Worm (Caenorhabditis elegans) whole organism, L4 larva: ENCODE data around the gene sri-25.
"Not testable (repeated sequence)": the region's sequence is repeated elsewhere in the genome, so short reads cannot be mapped to it uniquely, and the experiment has no call there.

ENCODE experiments used
- lir-3 ChIP-seq: sonication (generic microtip); optimal IDR thresholded peaks from 2 replicates; lab custom pipeline; 2016; ENCODE audit warnings: mild to moderate bottlenecking, missing genetic modification characterization, missing compliant biosample characterization
- mdl-1 ChIP-seq, 2 experiments: fragments of 150-350 bp in 1 of 2; sonication (generic microtip) in 1 of 2; optimal IDR thresholded peaks; 2 replicates each; lab custom pipeline; 2014 to 2017; ENCODE audit warnings: missing biosample characterization in 2 of 2, missing genetic modification characterization in 2 of 2
- nhr-77 ChIP-seq: fragments of 150-350 bp; optimal IDR thresholded peaks from 2 replicates; lab custom pipeline; 2014; ENCODE audit warnings: missing biosample characterization, missing genetic modification characterization
- pha-4 ChIP-seq, 2 experiments: fragments of 150-350 bp in 1 of 2; fragments of 200-800 bp in 1 of 2; sonication (Bioruptor generic) in 1 of 2; IDR thresholded peaks in 1 of 2; optimal IDR thresholded peaks in 1 of 2; 2 replicates each; pipeline versions ENCODE4 v1.3.6 to Lab custom; 2014 to 2022; ENCODE audit warnings: missing genetic modification characterization in 2 of 2, missing genetic modification reagents in 2 of 2, missing biosample characterization in 1 of 2, missing compliant biosample characterization in 1 of 2
- pqm-1 ChIP-seq: sonication (generic microtip); optimal IDR thresholded peaks from 2 replicates; lab custom pipeline; 2017; ENCODE audit warnings: missing biosample characterization, missing genetic modification characterization

DNA sequence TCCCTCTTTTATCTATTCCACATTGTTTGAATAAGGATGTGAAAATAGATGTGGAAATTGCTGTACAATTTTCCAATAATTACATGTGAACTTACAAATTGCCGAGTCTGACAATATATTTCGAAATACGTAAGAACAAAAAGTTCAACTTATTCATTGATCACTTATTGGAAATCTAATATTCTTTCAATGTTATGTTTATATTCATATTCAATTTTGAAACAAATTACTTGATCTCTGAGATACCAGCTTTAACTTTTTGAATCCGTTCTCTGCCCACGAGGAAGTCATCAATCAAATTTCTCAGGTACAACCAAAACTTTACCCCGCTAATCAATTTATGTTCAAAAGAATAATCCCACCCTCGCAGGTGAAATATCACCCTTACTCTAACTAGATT lies 1.6 kb upstream of the sri-25 start, which contains the start of gene sri-26:
- TF ChIP-seq lir-3 (tag; lab: Kevin White, UChicago); nhr-77; pha-4 (GFP tag; IDR thresholded peaks at IDR 0.05; lab: Robert Waterston, UW); pha-4 (tag; optimal IDR thresholded peaks at IDR 0.05; lab: Kevin White, UChicago); pqm-1 (tag; lab: Kevin White, UChicago); mdl-1 (tag; optimal IDR thresholded peaks at IDR 0.05; lab: Kevin White, UChicago): not testable (repeated sequence)
